Fruit fly (Drosophila melanogaster) whole organism, embryonic: ENCODE data around the gene Ant2.

ENCODE experiments used
- CG10979 ChIP-seq: fragments of 200-800 bp; sonication (Bioruptor generic); optimal IDR thresholded peaks from 2 replicates; lab custom pipeline; 2018; ENCODE audit warnings: missing biosample characterization, mild to moderate bottlenecking, missing genetic modification characterization, moderate library complexity
- CG11695 ChIP-seq: fragments of 200-800 bp; sonication (Bioruptor generic); IDR thresholded peaks from 3 replicates; pipeline ENCODE4 v1.3.6; 2022; ENCODE audit warnings: missing biosample characterization, missing genetic modification characterization
- CG15479 ChIP-seq: fragments of 200-800 bp; sonication (Bioruptor generic); optimal IDR thresholded peaks from 3 replicates; lab custom pipeline; 2019; ENCODE audit warnings: missing biosample characterization, mild to moderate bottlenecking, missing genetic modification characterization, moderate library complexity
- CG17385 ChIP-seq: fragments of 200-800 bp; sonication (Bioruptor generic); optimal IDR thresholded peaks from 3 replicates; lab custom pipeline; 2018; ENCODE audit warnings: missing biosample characterization, mild to moderate bottlenecking, missing genetic modification characterization
- CG17612 ChIP-seq: fragments of 200-800 bp; sonication (Bioruptor generic); IDR thresholded peaks from 2 replicates; pipeline ENCODE4 v1.3.6; 2022; ENCODE audit warnings: missing biosample characterization, missing genetic modification characterization
- CG18262 ChIP-seq: fragments of 200-800 bp; optimal IDR thresholded peaks from 3 replicates; lab custom pipeline; 2019; ENCODE audit warnings: missing biosample characterization, mild to moderate bottlenecking, missing genetic modification characterization, moderate library complexity
- CG2712 ChIP-seq: fragments of 200-800 bp; optimal IDR thresholded peaks from 3 replicates; lab custom pipeline; 2019; ENCODE audit warnings: missing biosample characterization, mild to moderate bottlenecking, missing genetic modification characterization, moderate library complexity
- CG2889 ChIP-seq: fragments of 200-800 bp; sonication (Bioruptor generic); IDR thresholded peaks from 3 replicates; pipeline ENCODE4 v1.3.6; 2022; ENCODE audit warnings: missing biosample characterization, missing genetic modification characterization
- CG34224 ChIP-seq: fragments of 200-800 bp; sonication (Bioruptor generic); IDR thresholded peaks from 3 replicates; pipeline ENCODE4 v1.3.6; 2022; ENCODE audit warnings: missing biosample characterization, missing genetic modification characterization; ENCODE audit not compliant: partially characterized antibody
- CG4360 ChIP-seq: fragments of 200-800 bp; sonication (Bioruptor generic); IDR thresholded peaks from 2 replicates; pipeline ENCODE4 v1.3.6; 2022; ENCODE audit warnings: missing biosample characterization, missing genetic modification characterization
- CG4730 ChIP-seq: fragments of 200-800 bp; sonication (Bioruptor generic); IDR thresholded peaks from 2 replicates; pipeline ENCODE4 v1.3.6; 2022; ENCODE audit warnings: missing biosample characterization, missing genetic modification characterization
- CG5180 ChIP-seq: fragments of 200-800 bp; sonication (Bioruptor generic); optimal IDR thresholded peaks from 3 replicates; lab custom pipeline; 2017; ENCODE audit warnings: missing biosample characterization, missing genetic modification characterization, mild to moderate bottlenecking, moderate library complexity, missing genetic modification reagents
- CG6254 ChIP-seq: fragments of 200-800 bp; sonication (Bioruptor generic); optimal IDR thresholded peaks from 3 replicates; lab custom pipeline; 2017; ENCODE audit warnings: mild to moderate bottlenecking, missing biosample characterization, missing genetic modification reagents, missing genetic modification characterization
- CG7357 ChIP-seq: fragments of 200-800 bp; sonication (Bioruptor generic); IDR thresholded peaks from 3 replicates; pipeline ENCODE4 v1.3.6; 2022; ENCODE audit warnings: missing biosample characterization, missing genetic modification characterization
- CG7839 ChIP-seq: fragments of 200-800 bp; sonication (Bioruptor generic); optimal IDR thresholded peaks from 3 replicates; lab custom pipeline; 2018; ENCODE audit warnings: missing biosample characterization, mild to moderate bottlenecking, missing genetic modification characterization, moderate library complexity
- Camta ChIP-seq: fragments of 200-800 bp; sonication (Bioruptor generic); optimal IDR thresholded peaks from 2 replicates; lab custom pipeline; 2016; ENCODE audit warnings: missing biosample characterization, missing genetic modification characterization
- Dref ChIP-seq: fragments of 200-800 bp; sonication (Bioruptor generic); IDR thresholded peaks from 2 replicates; pipeline ENCODE4 v1.3.6; 2022; ENCODE audit warnings: missing biosample characterization, missing genetic modification characterization
- Drgx ChIP-seq: fragments of 200-800 bp; sonication (Bioruptor generic); IDR thresholded peaks from 2 replicates; pipeline ENCODE4 v1.3.6; 2022; ENCODE audit warnings: missing biosample characterization, missing genetic modification characterization
- GATAe ChIP-seq: fragments of 200-800 bp; sonication (Bioruptor generic); conservative IDR thresholded peaks from 2 replicates; pipeline ENCODE4 v1.3.6; 2022; ENCODE audit warnings: missing biosample characterization, missing genetic modification characterization
- Gug ChIP-seq: fragments of 200-800 bp; sonication (Bioruptor generic); IDR thresholded peaks from 4 replicates; pipeline ENCODE4 v1.3.6; 2022; ENCODE audit warnings: missing biosample characterization, missing genetic modification characterization
- HLH54F ChIP-seq: fragments of 200-800 bp; sonication (Bioruptor generic); optimal IDR thresholded peaks from 3 replicates; lab custom pipeline; 2016; ENCODE audit warnings: missing biosample characterization, missing genetic modification characterization
- Med ChIP-seq: fragments of 200-800 bp; sonication (Bioruptor generic); peaks from one replicate; lab custom pipeline; 2016; ENCODE audit warnings: missing biosample characterization, missing genetic modification characterization, mild to moderate bottlenecking, inconsistent platforms, moderate library complexity
- Sox102F ChIP-seq: fragments of 200-800 bp; sonication (Bioruptor generic); optimal IDR thresholded peaks from 2 replicates; lab custom pipeline; 2018; ENCODE audit warnings: missing biosample characterization, mild to moderate bottlenecking, missing genetic modification characterization, moderate library complexity
- ab ChIP-seq: fragments of 200-800 bp; sonication (Bioruptor generic); optimal IDR thresholded peaks from 2 replicates; lab custom pipeline; 2016; ENCODE audit warnings: missing biosample characterization, missing genetic modification characterization
- bsh ChIP-seq, 2 experiments: fragments of 200-800 bp; sonication (Bioruptor generic); optimal IDR thresholded peaks; 2 replicates each; lab custom pipeline; 2017 to 2018; ENCODE audit warnings: mild to moderate bottlenecking in 2 of 2, missing biosample characterization in 2 of 2, missing genetic modification characterization in 2 of 2, moderate library complexity in 1 of 2
- cas ChIP-seq: fragments of 200-800 bp; sonication (Bioruptor generic); IDR thresholded peaks from 2 replicates; pipeline ENCODE4 v1.3.6; 2022; ENCODE audit warnings: missing biosample characterization, missing genetic modification characterization
- cg ChIP-seq: fragments of 200-800 bp; sonication (Bioruptor generic); optimal IDR thresholded peaks from 3 replicates; lab custom pipeline; 2019; ENCODE audit warnings: missing biosample characterization, mild to moderate bottlenecking, missing genetic modification characterization, moderate library complexity
- corto ChIP-seq: fragments of 200-800 bp; sonication (Bioruptor generic); optimal IDR thresholded peaks from 2 replicates; lab custom pipeline; 2016; ENCODE audit warnings: missing biosample characterization, mild to moderate bottlenecking, missing genetic modification characterization, moderate library complexity
- crc ChIP-seq: fragments of 200-800 bp; sonication (Bioruptor generic); optimal IDR thresholded peaks from 2 replicates; lab custom pipeline; 2016; ENCODE audit warnings: missing biosample characterization, missing genetic modification characterization
- dimm ChIP-seq: fragments of 200-800 bp; sonication (Bioruptor generic); IDR thresholded peaks from 2 replicates; pipeline ENCODE4 v1.3.6; 2022; ENCODE audit warnings: missing biosample characterization, missing genetic modification characterization
- en ChIP-seq: fragments of 200-800 bp; sonication (Bioruptor generic); optimal IDR thresholded peaks from 2 replicates; lab custom pipeline; 2016; ENCODE audit warnings: missing biosample characterization, missing genetic modification characterization
- gcm ChIP-seq: fragments of 200-800 bp; sonication (Bioruptor generic); optimal IDR thresholded peaks from 2 replicates; lab custom pipeline; 2019; ENCODE audit warnings: missing biosample characterization, mild to moderate bottlenecking, missing genetic modification characterization, moderate library complexity
- insv ChIP-seq, 2 experiments: fragments of 200-800 bp; sonication (Bioruptor generic); optimal IDR thresholded peaks; 3 replicates each; lab custom pipeline; 2016 to 2018; ENCODE audit warnings: missing biosample characterization in 2 of 2, missing genetic modification characterization in 2 of 2
- klu ChIP-seq: fragments of 200-800 bp; sonication (Bioruptor generic); IDR thresholded peaks from 2 replicates; pipeline ENCODE4 v1.3.6; 2022; ENCODE audit warnings: missing biosample characterization, missing genetic modification characterization
- lola ChIP-seq, 3 experiments: fragments of >200 bp in 2 of 3; fragments of 200-800 bp in 1 of 3; sonication (Bioruptor generic) in 1 of 3; optimal IDR thresholded peaks; 2 replicates each; lab custom pipeline; 2017 to 2019; ENCODE audit warnings: missing biosample characterization in 3 of 3, missing genetic modification characterization in 3 of 3, mild to moderate bottlenecking in 1 of 3, moderate library complexity in 1 of 3
- lov ChIP-seq, 2 experiments: fragments of 200-800 bp in 1 of 2; fragments of >200 bp in 1 of 2; sonication (Bioruptor generic) in 1 of 2; IDR thresholded peaks in 1 of 2; optimal IDR thresholded peaks in 1 of 2; 2 replicates in 1 of 2; 3 replicates in 1 of 2; pipeline versions ENCODE4 v1.3.6 to Lab custom; 2017 to 2022; ENCODE audit warnings: missing biosample characterization in 1 of 2, missing genetic modification characterization in 1 of 2
- nau ChIP-seq: fragments of 200-800 bp; sonication (Bioruptor generic); optimal IDR thresholded peaks from 3 replicates; lab custom pipeline; 2017; ENCODE audit warnings: missing biosample characterization, mild to moderate bottlenecking, missing genetic modification characterization, missing genetic modification reagents
- nmo ChIP-seq: fragments of 200-800 bp; sonication (Bioruptor generic); optimal IDR thresholded peaks from 2 replicates; lab custom pipeline; 2018; ENCODE audit warnings: missing biosample characterization, mild to moderate bottlenecking, missing genetic modification characterization, moderate library complexity
- nom ChIP-seq: fragments of 200-800 bp; sonication (Bioruptor generic); optimal IDR thresholded peaks from 2 replicates; lab custom pipeline; 2017; ENCODE audit warnings: missing biosample characterization, missing genetic modification characterization, mild to moderate bottlenecking, moderate library complexity, missing genetic modification reagents
- otp ChIP-seq: fragments of 200-800 bp; sonication (Bioruptor generic); IDR thresholded peaks from 3 replicates; pipeline ENCODE4, ENCODE4 v1.3.6; 2022; ENCODE audit warnings: missing biosample characterization, missing genetic modification characterization
- phol ChIP-seq: fragments of 200-800 bp; sonication (Bioruptor generic); optimal IDR thresholded peaks from 3 replicates; lab custom pipeline; 2018; ENCODE audit warnings: missing biosample characterization, mild to moderate bottlenecking, missing genetic modification characterization, moderate library complexity
- pnt ChIP-seq: fragments of 200-800 bp; sonication (Bioruptor generic); optimal IDR thresholded peaks from 3 replicates; lab custom pipeline; 2016; ENCODE audit warnings: missing biosample characterization, missing genetic modification characterization
- pros ChIP-seq: fragments of 200-800 bp; sonication (Bioruptor generic); optimal IDR thresholded peaks from 3 replicates; lab custom pipeline; 2019; ENCODE audit warnings: missing biosample characterization, mild to moderate bottlenecking, missing genetic modification characterization, moderate library complexity
- sens ChIP-seq: fragments of 200-800 bp; sonication (Bioruptor generic); peaks from one replicate; lab custom pipeline; 2016; ENCODE audit warnings: missing biosample characterization, missing genetic modification characterization
- slou ChIP-seq: fragments of 200-800 bp; sonication (Bioruptor generic); optimal IDR thresholded peaks from 3 replicates; lab custom pipeline; 2016; ENCODE audit warnings: missing biosample characterization, missing genetic modification characterization
- vnd ChIP-seq: fragments of 200-800 bp; sonication (Bioruptor generic); IDR thresholded peaks from 3 replicates; pipeline ENCODE4 v1.3.6; 2022; ENCODE audit warnings: missing biosample characterization, missing genetic modification characterization; ENCODE audit not compliant: partially characterized antibody

The Ant2 gene

dm6 chrX:10741754-10742577, 44.7 kb downstream of the Ant2 start (continued):
- TF ChIP-seq lov (optimal IDR thresholded peaks at IDR 0.05; lab: Kevin White, UChicago) (no peak), lov (GFP tag; IDR thresholded peaks at IDR 0.05; lab: Robert Waterston, UW) (no peak), Med (GFP tag; lab: Kevin White, UChicago) (no peak), nom (GFP tag; lab: Kevin White, UChicago) (peak; percentile 74), CG15479 (GFP tag; lab: Kevin White, UChicago) (peak; percentile 58), Sox102F (GFP tag; lab: Kevin White, UChicago) (no peak), CG4360 (peak; percentile 72), corto (GFP tag; lab: Kevin White, UChicago) (peak; percentile 16), crc (GFP tag; lab: Kevin White, UChicago) (no peak), ab (GFP tag; lab: Kevin White, UChicago) (no peak), Gug (GFP tag; lab: Robert Waterston, UW) (no peak), cg (GFP tag; lab: Kevin White, UChicago) (peak; percentile 37), pnt (GFP tag; lab: Kevin White, UChicago) (no peak), CG5180 (GFP tag; lab: Kevin White, UChicago) (no peak), Drgx (GFP tag; lab: Robert Waterston, UW) (peak; percentile 46; the same call in 1 of the 2 replicates), gcm (GFP tag; lab: Kevin White, UChicago) (peak; percentile 70), vnd (GFP tag; lab: Robert Waterston, UW) (no peak), insv (GFP tag; optimal IDR thresholded peaks at IDR 0.05; lab: Kevin White, UChicago) (peak in 1 of 2 experiments; percentile 82), cas (GFP tag; lab: Robert Waterston, UW) (no peak), CG17385 (GFP tag; lab: Kevin White, UChicago) (peak; percentile 84), otp (no peak)

- no peak for TF ChIP-seq dimm
- TF ChIP-seq CG4730 (GFP tag; lab: Robert Waterston, UW): no peak
- TF ChIP-seq CG11695: no peak
- peak in 1 of 2 experiments; percentile 22 for TF ChIP-seq bsh (GFP tag; optimal IDR thresholded peaks at IDR 0.05; lab: Kevin White, UChicago)
- TF ChIP-seq CG34224 (GFP tag; lab: Robert Waterston, UW): no peak
- TF ChIP-seq CG6254 (GFP tag; lab: Kevin White, UChicago): peak; percentile 2
- no peak for TF ChIP-seq Camta (GFP tag; lab: Kevin White, UChicago)
- TF ChIP-seq CG2712 (tag; lab: Kevin White, UChicago): peak; percentile 74
- TF ChIP-seq pros: peak; percentile 70
- TF ChIP-seq phol (tag; lab: Kevin White, UChicago): peak; percentile 27
- TF ChIP-seq CG17612 (GFP tag; lab: Robert Waterston, UW): no peak
- peak in 1 of 3 experiments; percentile 5 for TF ChIP-seq lola (GFP tag; optimal IDR thresholded peaks at IDR 0.05; lab: Kevin White, UChicago)
- peak; percentile 72 for TF ChIP-seq nmo (GFP tag; lab: Kevin White, UChicago)
- TF ChIP-seq klu (GFP tag; lab: Robert Waterston, UW): no peak
- peak; percentile 43 for TF ChIP-seq CG10979 (tag; lab: Kevin White, UChicago)
- TF ChIP-seq CG7839: peak; percentile 65
- no peak for TF ChIP-seq CG2889
- TF ChIP-seq HLH54F (GFP tag; lab: Kevin White, UChicago): no peak
- peak; percentile 67 for TF ChIP-seq sens
- TF ChIP-seq Med (GFP tag; lab: Kevin White, UChicago): peak; percentile 15
- no peak for TF ChIP-seq GATAe (GFP tag; lab: Robert Waterston, UW)
- no peak for TF ChIP-seq Dref (GFP tag; lab: Robert Waterston, UW)
- 0 out of 3 replicates have a peak, but pooled peaks have one; percentile 44 for TF ChIP-seq CG7357
- no peak for TF ChIP-seq en
- peak; percentile 24 for TF ChIP-seq slou (GFP tag; lab: Kevin White, UChicago)
- TF ChIP-seq nau (GFP tag; lab: Kevin White, UChicago): no peak
- TF ChIP-seq CG18262 (tag; lab: Kevin White, UChicago): peak; percentile 76
Measured at dm6 chrX:10740953-10741500, 45.7 kb downstream of the Ant2 start.
